Worm (Caenorhabditis elegans): ENCODE measurements around the gene madf-1.

DNA sequence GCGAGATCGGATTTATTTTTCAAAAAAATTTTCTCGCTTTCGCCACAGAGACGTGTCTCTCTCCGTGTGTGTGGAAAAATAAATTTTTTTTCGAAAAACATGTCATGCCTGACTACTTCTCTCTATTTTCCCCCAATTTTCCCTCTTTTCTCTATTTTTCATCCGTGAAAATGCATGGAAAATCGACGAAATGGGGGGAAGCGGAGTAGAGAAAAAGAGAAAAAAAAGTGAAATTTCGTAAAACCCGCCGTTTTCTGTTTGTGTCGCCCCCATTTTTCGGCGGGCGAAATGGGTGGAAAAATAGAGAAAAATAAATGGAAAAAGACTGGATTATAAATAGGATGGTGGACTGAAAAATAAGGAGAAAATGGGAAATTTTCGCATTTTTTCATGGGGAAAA lies 1.8 kb upstream of the madf-1 start:
- TF ChIP-seq him-1 (tag; optimal IDR thresholded peaks at IDR 0.05) (no peak), dao-5 (tag; optimal IDR thresholded peaks at IDR 0.05) (no peak), W03F9.2 (tag; optimal IDR thresholded peaks at IDR 0.05) (no peak)
